Worm (Caenorhabditis elegans) whole organism, L1 larva: ENCODE measurements around the gene cla-1.

ENCODE experiments used
- efl-1 ChIP-seq, 4 experiments: fragments of 150-350 bp; optimal IDR thresholded peaks in 3 of 4; peaks in 1 of 4; 1 replicate in 1 of 4; 2 replicates in 3 of 4; lab custom pipeline; 2014; ENCODE audit warnings: missing biosample characterization in 2 of 4, missing genetic modification characterization in 2 of 4, missing genetic modification reagents in 2 of 4
- elt-3 ChIP-seq, 6 experiments: fragments of 150-350 bp in 1 of 6; sonication (generic microtip); optimal IDR thresholded peaks; 2 replicates each; lab custom pipeline; 2017 to 2018; ENCODE audit warnings: missing biosample characterization in 6 of 6, missing genetic modification characterization in 6 of 6, inconsistent platforms in 1 of 6
- hpl-2 ChIP-seq: fragments of 150-350 bp; optimal IDR thresholded peaks from 2 replicates; lab custom pipeline; 2014; ENCODE audit warnings: missing biosample characterization, missing genetic modification reagents, missing genetic modification characterization
- rnt-1 ChIP-seq: sonication (generic microtip); optimal IDR thresholded peaks from 2 replicates; lab custom pipeline; 2016; ENCODE audit warnings: mild to moderate bottlenecking, missing genetic modification characterization, moderate library complexity, missing compliant biosample characterization
- snpc-4 ChIP-seq: fragments of 150-350 bp; optimal IDR thresholded peaks from 2 replicates; lab custom pipeline; 2014; ENCODE audit warnings: missing biosample characterization, missing genetic modification characterization
- sox-4 ChIP-seq: sonication (generic microtip); optimal IDR thresholded peaks from 2 replicates; lab custom pipeline; 2016; ENCODE audit warnings: missing genetic modification characterization, missing compliant biosample characterization
- swsn-7 ChIP-seq: sonication (generic microtip); optimal IDR thresholded peaks from 2 replicates; lab custom pipeline; 2016; ENCODE audit warnings: missing genetic modification characterization, missing compliant biosample characterization
- unc-62 ChIP-seq: fragments of 150-350 bp; optimal IDR thresholded peaks from 2 replicates; lab custom pipeline; 2014; ENCODE audit warnings: missing biosample characterization, missing genetic modification reagents, missing genetic modification characterization
- unc-98 ChIP-seq: fragments of 200-800 bp; sonication (Bioruptor generic); IDR thresholded peaks from 2 replicates; pipeline ENCODE4 v1.3.6; 2022; ENCODE audit warnings: missing genetic modification characterization, missing compliant biosample characterization

DNA sequence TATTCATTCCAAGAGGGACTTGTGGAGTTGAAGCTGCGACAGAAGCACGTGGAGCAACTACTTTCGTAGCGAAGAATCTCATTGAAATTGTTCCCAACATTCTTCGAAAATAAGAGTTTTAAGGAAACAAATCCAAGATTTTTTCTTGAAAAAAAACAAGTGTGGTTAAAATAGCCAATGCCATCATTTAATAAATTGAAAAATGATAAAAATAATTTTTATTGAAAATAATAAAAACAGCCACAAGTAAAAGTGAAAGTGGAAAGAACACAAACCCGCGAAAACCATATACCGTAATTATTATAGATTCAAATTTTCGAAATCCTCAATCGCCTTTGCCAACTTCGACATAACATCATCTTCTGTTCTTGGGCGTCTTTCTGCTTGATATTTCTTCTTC, 57.4 kb downstream of the cla-1 start, which contains the start of gene hmg-5:
- TF ChIP-seq elt-3 (tag; optimal IDR thresholded peaks at IDR 0.05; lab: Kevin White, UChicago) (no peak), hpl-2 (GFP tag; lab: Kevin White, UChicago) (no peak), rnt-1 (tag; lab: Kevin White, UChicago) (no peak), unc-98 (GFP tag; lab: Robert Waterston, UW) (no peak), unc-62 (no peak), sox-4 (no peak), efl-1 (optimal IDR thresholded peaks at IDR 0.05; lab: Kevin White, UChicago) (no peak), efl-1 (GFP tag; optimal IDR thresholded peaks at IDR 0.05 in 1 of 2; lab: Kevin White, UChicago) (no peak), snpc-4 (tag; lab: Kevin White, UChicago) (no peak), swsn-7 (tag; lab: Kevin White, UChicago) (no peak)
